Worm (Caenorhabditis elegans): ENCODE data around the gene twk-10.
A peak's percentile ranks its signal among the peaks of the same experiment; 100 is the strongest.

Gene twk-10

DNA sequence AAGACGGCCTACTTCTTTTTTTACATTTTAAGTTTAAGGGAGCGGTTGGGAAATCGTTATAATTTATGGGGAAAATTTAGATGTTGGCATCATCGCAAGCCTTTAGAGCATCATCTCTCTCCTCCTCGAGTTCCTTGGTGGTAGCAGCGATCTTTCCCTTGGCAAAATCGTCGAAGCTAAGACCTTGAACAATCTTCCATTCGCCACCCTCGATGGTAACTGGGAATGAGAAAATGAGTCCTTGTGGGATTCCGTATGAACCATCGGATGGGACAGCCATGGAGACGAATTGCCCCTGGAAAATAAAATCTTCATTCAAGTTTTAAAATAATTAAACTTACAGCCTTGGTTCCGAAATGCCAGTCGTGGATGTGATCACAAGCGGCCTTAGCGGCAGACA, 36.8 kb upstream of the twk-10 start:
- TF ChIP-seq snu-23 (GFP tag; optimal IDR thresholded peaks at IDR 0.05) (no peak), isw-1 (GFP tag; IDR thresholded peaks at IDR 0.05) (no peak), unc-130 (tag; optimal IDR thresholded peaks at IDR 0.05) (no peak), F16B12.6 (tag; optimal IDR thresholded peaks at IDR 0.05) (no peak), C16A3.4 (tag; optimal IDR thresholded peaks at IDR 0.05) (no peak), ets-5 (GFP tag; IDR thresholded peaks at IDR 0.05) (no peak), jun-1 (tag; optimal IDR thresholded peaks at IDR 0.05) (no peak), fos-1 (tag; optimal IDR thresholded peaks at IDR 0.05) (no peak), fkh-8 (tag; optimal IDR thresholded peaks at IDR 0.05) (no peak), sup-37 (GFP tag; optimal IDR thresholded peaks at IDR 0.05) (no peak), fkh-4 (tag; optimal IDR thresholded peaks at IDR 0.05; ENCODE audit: borderline replicate concordance) (no peak), efl-1 (optimal IDR thresholded peaks at IDR 0.05) (no peak), efl-1 (GFP tag; optimal IDR thresholded peaks at IDR 0.05 in 1 of 2) (no peak), pag-3 (tag; optimal IDR thresholded peaks at IDR 0.05; ENCODE audit: borderline replicate concordance, insufficient read depth) (no peak), ztf-4 (tag; optimal IDR thresholded peaks at IDR 0.05) (no peak), dsc-1 (tag; optimal IDR thresholded peaks at IDR 0.05) (no peak), lir-3 (tag; optimal IDR thresholded peaks at IDR 0.05; ENCODE audit: poor library complexity) (no peak)

DNA sequence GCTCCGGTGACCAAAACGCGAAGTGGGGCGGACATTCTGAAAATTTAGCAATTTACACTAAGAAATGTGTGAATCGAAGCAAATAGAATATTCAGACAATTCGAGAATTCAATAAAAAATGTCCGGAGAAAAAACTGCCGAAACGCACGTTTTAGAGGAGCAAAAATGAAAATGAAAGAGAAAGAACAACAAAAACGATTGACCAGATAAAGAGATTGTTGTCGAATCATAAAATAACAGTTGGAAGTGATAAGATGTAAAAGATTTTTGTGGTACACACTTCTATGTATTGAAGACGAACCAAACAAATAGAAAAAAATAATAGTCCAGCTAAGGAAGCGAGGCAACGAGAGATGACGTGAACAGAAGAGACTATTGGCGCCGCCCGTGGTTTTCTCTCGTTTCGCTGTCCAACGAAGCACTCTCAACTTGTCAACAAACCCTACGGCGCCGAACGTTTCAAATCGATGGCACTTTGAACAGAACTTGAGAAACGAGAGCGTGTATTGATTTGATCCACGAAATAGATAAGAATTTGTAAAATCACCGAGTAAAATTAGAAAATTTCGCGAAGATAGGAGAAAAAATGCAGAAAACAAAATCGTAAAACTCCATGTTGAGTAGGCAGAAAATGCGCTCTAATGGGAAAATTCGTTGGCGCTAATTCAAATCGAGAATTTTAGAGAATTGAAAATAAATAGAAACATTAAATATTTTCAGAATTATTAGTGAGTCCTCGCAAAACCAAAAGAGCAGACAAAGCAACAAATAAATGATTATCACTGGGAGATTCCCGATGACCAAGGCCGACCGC, 35.4 kb upstream of the twk-10 start, which contains the start of gene mdh-1:
Gene mdh-1, minus strand, starts transcription at position 36 of the 814 bp plus-strand sequence.
- TF ChIP-seq dpl-1 (GFP tag; optimal IDR thresholded peaks at IDR 0.05) (peak; percentile 44 to 79 (median 53)), lin-15B (tag; optimal IDR thresholded peaks at IDR 0.05) (no peak), lin-35 (GFP tag; optimal IDR thresholded peaks at IDR 0.05) (peak; percentile 30 to 71), efl-3 (GFP tag; optimal IDR thresholded peaks at IDR 0.05) (no peak), efl-1 (optimal IDR thresholded peaks at IDR 0.05) (peak in 1 of 2 experiments; percentile 75), efl-1 (GFP tag; optimal IDR thresholded peaks at IDR 0.05 in 1 of 2) (peak; percentile 72 to 96), snu-23 (GFP tag; optimal IDR thresholded peaks at IDR 0.05) (no peak), elt-2 (tag; optimal IDR thresholded peaks at IDR 0.05) (peak; percentile 29), Y116A8C.19 (tag; optimal IDR thresholded peaks at IDR 0.05; ENCODE audit: borderline replicate concordance) (no peak), blmp-1 (tag; optimal IDR thresholded peaks at IDR 0.05) (peak; percentile 62), pax-3 (tag; optimal IDR thresholded peaks at IDR 0.05) (peak; percentile 11), elt-3 (tag; optimal IDR thresholded peaks at IDR 0.05) (peak in 1 of 6 experiments; percentile 40), fkh-8 (tag; optimal IDR thresholded peaks at IDR 0.05) (peak; percentile 33), grh-1 (GFP tag; IDR thresholded peaks at IDR 0.05) (no peak), snpc-4 (tag; optimal IDR thresholded peaks at IDR 0.05) (no peak), mep-1 (tag; optimal IDR thresholded peaks at IDR 0.05) (peak; percentile 7), ztf-11 (tag; optimal IDR thresholded peaks at IDR 0.05) (no peak), C34B4.2 (tag; optimal IDR thresholded peaks at IDR 0.05) (no peak), ceh-63 (GFP tag; optimal IDR thresholded peaks at IDR 0.05) (no peak), lin-14 (GFP tag; optimal IDR thresholded peaks at IDR 0.05) (peak; percentile 58), C04F5.9 (tag; optimal IDR thresholded peaks at IDR 0.05) (no peak), jun-1 (tag; optimal IDR thresholded peaks at IDR 0.05) (no peak), egl-27 (tag; optimal IDR thresholded peaks at IDR 0.05) (peak in 1 of 2 experiments; percentile 25), lin-39 (tag; optimal IDR thresholded peaks at IDR 0.05) (no peak), nhr-85 (tag) (peak; percentile 30), tbx-2 (tag; optimal IDR thresholded peaks at IDR 0.05) (no peak), nhr-47 (tag; optimal IDR thresholded peaks at IDR 0.05) (peak; percentile 13), nhr-77 (tag; optimal IDR thresholded peaks at IDR 0.05) (no peak)

Data from whole organism, L1 larva.